Worm (Caenorhabditis elegans): Measurements from ENCODE around the gene ztf-28.

Gene ztf-28

DNA sequence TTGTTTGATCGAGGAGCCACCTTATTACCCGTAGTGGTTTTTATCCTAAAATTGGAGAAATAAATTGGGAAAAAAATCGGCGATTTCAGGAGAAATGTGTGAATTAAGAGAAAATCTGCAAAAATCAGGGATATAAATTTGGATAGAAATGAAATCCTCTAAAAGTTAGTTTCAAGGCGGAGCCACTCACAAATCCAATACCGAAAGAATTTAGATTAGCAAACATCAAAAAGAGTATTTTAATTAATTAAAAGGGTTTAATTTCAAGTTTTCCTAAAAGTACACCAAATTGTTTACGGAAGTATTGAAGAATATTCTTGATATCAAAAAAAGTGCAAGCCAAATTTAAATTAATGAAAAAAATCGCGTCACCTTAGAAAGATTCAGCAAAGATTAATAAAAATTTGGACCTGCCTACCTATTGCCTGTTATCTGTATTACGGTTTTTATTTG, 31.5 kb downstream of the ztf-28 start, which contains the start of gene F22F7.8:
Gene F22F7.8, minus strand, starts transcription at position 51 of the 453 bp plus-strand sequence.
- TF ChIP-seq nhr-12 (tag; optimal IDR thresholded peaks at IDR 0.05) (no peak), sptf-1 (tag; optimal IDR thresholded peaks at IDR 0.05) (no peak), unc-120 (tag; optimal IDR thresholded peaks at IDR 0.05; ENCODE audit: poor library complexity, severe bottlenecking) (no peak), tbx-8 (GFP tag; optimal IDR thresholded peaks at IDR 0.05) (no peak), drap-1 (GFP tag; optimal IDR thresholded peaks at IDR 0.05) (no peak), mab-5 (tag; optimal IDR thresholded peaks at IDR 0.05) (no peak), elt-3 (tag; optimal IDR thresholded peaks at IDR 0.05) (no peak), lsy-2 (tag; optimal IDR thresholded peaks at IDR 0.05) (no peak), mls-2 (tag; optimal IDR thresholded peaks at IDR 0.05) (no peak), flh-1 (GFP tag; optimal IDR thresholded peaks at IDR 0.05) (no peak)

DNA sequence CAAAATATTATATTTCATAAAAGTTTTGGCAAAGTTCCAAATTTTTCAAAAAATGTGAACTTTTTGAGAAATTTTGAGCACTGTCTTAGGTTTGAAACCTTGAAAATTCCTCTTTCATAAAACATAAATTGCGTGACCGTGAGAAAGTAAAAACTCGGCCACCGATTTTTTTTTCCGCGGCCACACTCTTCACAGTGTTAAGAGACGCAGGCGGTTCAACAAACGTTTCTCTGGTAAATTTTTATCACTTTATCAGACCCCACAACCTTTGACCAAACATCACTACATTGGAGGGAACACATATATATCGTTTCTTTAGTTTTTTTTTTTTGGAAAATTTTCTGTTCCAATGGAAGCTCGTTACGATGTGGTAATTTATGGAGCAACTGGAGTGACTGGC, 32.0 kb downstream of the ztf-28 start, which contains the start of gene F22F7.2:
Gene F22F7.2, plus strand, starts transcription at position 266 of the 400 bp plus-strand sequence.
- TF ChIP-seq nhr-28 (tag; optimal IDR thresholded peaks at IDR 0.05) (no peak), hlh-1 (tag; optimal IDR thresholded peaks at IDR 0.05) (no peak), zip-8 (tag; optimal IDR thresholded peaks at IDR 0.05) (no peak), ztf-11 (tag; optimal IDR thresholded peaks at IDR 0.05) (no peak), sptf-1 (tag; optimal IDR thresholded peaks at IDR 0.05) (no peak), unc-39 (tag; optimal IDR thresholded peaks at IDR 0.05) (no peak), ham-2 (GFP tag; optimal IDR thresholded peaks at IDR 0.05) (no peak), nhr-76 (tag; optimal IDR thresholded peaks at IDR 0.05) (no peak)

DNA sequence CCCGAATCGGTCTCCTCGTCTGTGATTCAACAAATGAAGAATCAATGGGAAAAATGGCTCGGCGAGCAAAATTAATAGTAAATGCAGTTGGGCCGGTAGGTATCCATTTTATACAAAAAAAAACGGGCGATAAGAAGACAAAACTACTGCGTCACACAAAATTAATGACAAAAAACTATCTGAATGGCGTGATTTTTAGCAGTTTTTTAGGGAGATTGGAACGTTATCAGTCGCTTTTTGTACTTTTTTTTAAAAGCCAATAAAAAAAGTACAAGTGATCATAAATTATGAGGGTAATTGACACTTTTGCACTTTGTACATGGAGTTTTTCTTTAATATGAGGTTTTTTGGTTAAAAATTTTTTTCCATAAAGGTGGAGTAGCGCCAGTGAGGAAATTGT, 32.7 kb downstream of the ztf-28 start:
- no peak for TF ChIP-seq bed-3 (GFP tag; optimal IDR thresholded peaks at IDR 0.05)
- TF ChIP-seq ztf-11 (tag; optimal IDR thresholded peaks at IDR 0.05), result no peak
- no peak for TF ChIP-seq lsy-2 (tag; optimal IDR thresholded peaks at IDR 0.05)
- TF ChIP-seq ham-2 (GFP tag; optimal IDR thresholded peaks at IDR 0.05), result no peak
- no peak for TF ChIP-seq sptf-1 (tag; optimal IDR thresholded peaks at IDR 0.05)
- no peak for TF ChIP-seq lin-32 (GFP tag; optimal IDR thresholded peaks at IDR 0.05)
- TF ChIP-seq drap-1 (GFP tag; optimal IDR thresholded peaks at IDR 0.05), result no peak
- no peak for TF ChIP-seq nhr-2 (tag; optimal IDR thresholded peaks at IDR 0.05)
- no peak for TF ChIP-seq zip-8 (tag; optimal IDR thresholded peaks at IDR 0.05)
- no peak for TF ChIP-seq hlh-1 (tag; optimal IDR thresholded peaks at IDR 0.05)
- no peak for TF ChIP-seq pha-4 (tag; optimal IDR thresholded peaks at IDR 0.05)
- TF ChIP-seq sem-2 (GFP tag; optimal IDR thresholded peaks at IDR 0.05), result no peak
- no peak for TF ChIP-seq mls-2 (tag; optimal IDR thresholded peaks at IDR 0.05)
- TF ChIP-seq nhr-12 (tag; optimal IDR thresholded peaks at IDR 0.05), result no peak
- TF ChIP-seq tbx-8 (GFP tag; optimal IDR thresholded peaks at IDR 0.05), result no peak
- no peak for TF ChIP-seq unc-62 (GFP tag; optimal IDR thresholded peaks at IDR 0.05)
- TF ChIP-seq nhr-28 (tag; optimal IDR thresholded peaks at IDR 0.05), result no peak
- no peak for TF ChIP-seq M03D4.4 (tag; optimal IDR thresholded peaks at IDR 0.05)
- TF ChIP-seq ceh-39 (tag; optimal IDR thresholded peaks at IDR 0.05), result no peak
- no peak for TF ChIP-seq ceh-83 (GFP tag; optimal IDR thresholded peaks at IDR 0.05)

DNA sequence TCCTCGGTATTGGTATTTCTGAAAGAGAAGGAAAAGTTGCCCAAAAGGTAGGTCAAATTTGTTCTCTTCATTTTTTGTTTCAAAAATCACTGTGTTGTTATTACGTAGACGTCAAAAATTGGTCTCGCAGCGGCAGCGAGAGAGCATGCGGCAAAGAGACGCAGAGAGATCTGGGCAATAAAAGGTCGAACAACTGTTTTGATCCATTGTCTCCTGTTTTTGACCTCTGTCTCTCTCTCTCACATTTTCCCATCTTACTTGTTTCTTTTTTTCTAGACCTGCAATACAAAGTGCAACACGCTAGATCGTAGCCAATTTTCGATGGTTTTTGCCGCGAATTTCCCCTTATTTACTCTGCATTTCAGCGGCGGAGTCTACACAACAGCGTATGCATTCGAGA, 36.1 kb downstream of the ztf-28 start:
- TF ChIP-seq ceh-39 (tag; optimal IDR thresholded peaks at IDR 0.05) (no peak), hlh-1 (tag; optimal IDR thresholded peaks at IDR 0.05) (peak; percentile 79), unc-120 (tag; optimal IDR thresholded peaks at IDR 0.05; ENCODE audit: poor library complexity, severe bottlenecking) (peak; percentile 4), nhr-2 (tag; optimal IDR thresholded peaks at IDR 0.05) (peak; percentile 62)

DNA sequence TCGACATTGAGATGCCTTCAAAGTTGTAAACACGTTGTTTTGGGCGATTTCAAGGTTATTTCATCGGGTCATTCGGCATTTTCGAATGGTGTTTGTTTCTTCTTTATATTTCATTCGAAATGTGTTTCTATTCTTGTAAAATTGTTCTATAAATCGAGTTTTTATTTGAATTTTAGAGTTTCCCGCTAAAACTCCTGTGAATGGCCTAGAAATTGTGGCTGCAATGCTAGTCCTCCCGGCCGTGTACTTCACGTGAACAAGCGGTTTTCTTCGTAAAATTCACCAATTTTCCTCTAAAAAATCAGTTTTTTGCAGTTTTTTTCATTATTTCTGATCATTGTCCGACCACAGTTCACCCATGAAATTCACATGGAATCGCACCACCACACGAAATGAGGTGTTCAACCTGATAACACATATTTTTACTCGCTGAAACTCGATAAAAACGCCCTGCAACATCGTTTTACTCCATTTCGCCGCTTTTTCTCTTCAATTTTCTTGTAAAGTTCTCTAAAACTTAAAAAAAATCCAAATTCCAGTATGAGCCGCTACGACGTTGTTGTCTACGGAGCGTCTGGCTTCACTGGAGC, 36.6 kb downstream of the ztf-28 start, which contains the start of gene ldp-1:
Gene ldp-1, plus strand, starts transcription at position 540 of the 590 bp plus-strand sequence.
- TF ChIP-seq sptf-1 (tag; optimal IDR thresholded peaks at IDR 0.05) (peak; percentile 40), ceh-39 (tag; optimal IDR thresholded peaks at IDR 0.05) (no peak), ces-1 (GFP tag; optimal IDR thresholded peaks at IDR 0.05) (peak; percentile 24), lsy-2 (tag; optimal IDR thresholded peaks at IDR 0.05) (peak; percentile 0)

DNA sequence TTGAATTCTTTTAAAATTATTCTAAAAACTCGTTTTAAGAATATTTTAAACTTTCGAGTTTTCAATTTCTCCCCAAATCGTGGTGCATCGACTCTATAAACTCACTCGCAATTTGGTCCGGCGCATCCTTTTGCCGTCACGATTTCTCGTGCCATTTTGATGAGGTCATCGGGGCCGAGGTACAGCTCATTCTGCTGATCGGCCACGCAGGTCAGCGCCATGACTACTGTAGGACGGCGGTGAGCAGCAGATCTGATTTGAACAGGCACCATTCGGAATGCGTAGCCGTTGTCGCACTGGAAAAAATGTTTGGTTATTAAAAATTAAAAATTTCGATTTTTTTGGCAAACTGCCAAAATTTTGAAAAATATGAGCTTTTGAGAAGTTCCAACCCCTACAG, 42.2 kb downstream of the ztf-28 start:
- TF ChIP-seq ceh-43 (GFP tag; optimal IDR thresholded peaks at IDR 0.05), result no peak
- TF ChIP-seq zip-8 (tag; optimal IDR thresholded peaks at IDR 0.05), result no peak
- no peak for TF ChIP-seq elt-3 (tag; optimal IDR thresholded peaks at IDR 0.05)
- TF ChIP-seq snpc-4 (tag; optimal IDR thresholded peaks at IDR 0.05), result no peak
- no peak for TF ChIP-seq mep-1 (tag; optimal IDR thresholded peaks at IDR 0.05)
- TF ChIP-seq bed-3 (GFP tag; optimal IDR thresholded peaks at IDR 0.05), result no peak
- TF ChIP-seq cnd-1 (tag; optimal IDR thresholded peaks at IDR 0.05), result no peak
- no peak for TF ChIP-seq ces-1 (GFP tag; optimal IDR thresholded peaks at IDR 0.05)
- no peak for TF ChIP-seq nhr-28 (tag; optimal IDR thresholded peaks at IDR 0.05)
- TF ChIP-seq mab-5 (tag; optimal IDR thresholded peaks at IDR 0.05), result no peak
- TF ChIP-seq sptf-1 (tag; optimal IDR thresholded peaks at IDR 0.05), result no peak
- TF ChIP-seq M03D4.4 (tag; optimal IDR thresholded peaks at IDR 0.05), result no peak
- no peak for TF ChIP-seq ztf-11 (tag; optimal IDR thresholded peaks at IDR 0.05)
- TF ChIP-seq pha-4 (tag; optimal IDR thresholded peaks at IDR 0.05), result no peak
- no peak for TF ChIP-seq drap-1 (GFP tag; optimal IDR thresholded peaks at IDR 0.05)
- TF ChIP-seq ceh-39 (tag; optimal IDR thresholded peaks at IDR 0.05), result no peak
- no peak for TF ChIP-seq flh-1 (GFP tag; optimal IDR thresholded peaks at IDR 0.05)

All from whole organism, mixed stage, embryonic.